Fruit fly (Drosophila melanogaster) whole organism: ENCODE data around the gene Atf3.

Experiments used
- Dll ChIP-seq: fragments of >200 bp; optimal IDR thresholded peaks from 2 replicates; lab custom pipeline; 2017
- EcR ChIP-seq, 2 experiments: fragments of >200 bp; optimal IDR thresholded peaks; 2 replicates each; lab custom pipeline; 2017; ENCODE audit warnings: missing biosample characterization in 2 of 2, missing genetic modification characterization in 2 of 2, missing genetic modification reagents in 2 of 2
- pan ChIP-seq: fragments of >200 bp; optimal IDR thresholded peaks from 2 replicates; lab custom pipeline; 2017
- psq ChIP-seq: fragments of >200 bp; optimal IDR thresholded peaks from 2 replicates; lab custom pipeline; 2017
- usp ChIP-seq: fragments of >200 bp; optimal IDR thresholded peaks from 2 replicates; lab custom pipeline; 2017; ENCODE audit warnings: missing biosample characterization, missing genetic modification characterization, mixed read lengths

dm6 chrX:1256131-1256530 lies 19.0 kb downstream of the Atf3 start:
- TF ChIP-seq usp (GFP tag; lab: Kevin White, UChicago) = no peak
- TF ChIP-seq Dll (lab: Kevin White, UChicago) = no peak
- TF ChIP-seq psq (lab: Kevin White, UChicago) = no peak
- no peak for TF ChIP-seq EcR (GFP tag; optimal IDR thresholded peaks at IDR 0.05; lab: Kevin White, UChicago)
- TF ChIP-seq pan = no peak
